Worm (Caenorhabditis elegans) whole organism, L4 larva: ENCODE measurements around the gene ccd-5.

ENCODE experiments used
- F26F4.8 ChIP-seq: fragments of 200-800 bp; sonication (Bioruptor generic); conservative IDR thresholded peaks from 2 replicates; pipeline ENCODE4 v1.3.6; 2022; ENCODE audit warnings: missing genetic modification characterization, missing compliant biosample characterization
- F49E8.2 ChIP-seq: sonication (generic microtip); optimal IDR thresholded peaks from 2 replicates; lab custom pipeline; 2016; ENCODE audit warnings: missing compliant biosample characterization, mild to moderate bottlenecking, missing genetic modification characterization, borderline replicate concordance
- T26A8.4 ChIP-seq: fragments of 200-800 bp; sonication (Bioruptor generic); IDR thresholded peaks from 2 replicates; pipeline ENCODE4 v1.3.6; 2022; ENCODE audit warnings: missing genetic modification characterization, missing compliant biosample characterization
- Y48G9A.11 ChIP-seq: fragments of 200-800 bp; sonication (Bioruptor generic); IDR thresholded peaks from 2 replicates; pipeline ENCODE4 v1.3.6; 2022; ENCODE audit warnings: missing genetic modification reagents, missing genetic modification characterization, missing compliant biosample characterization
- ZK546.5 ChIP-seq, 2 experiments: sonication (generic microtip); optimal IDR thresholded peaks; 2 replicates each; lab custom pipeline; 2017; ENCODE audit warnings: missing biosample characterization in 2 of 2, missing genetic modification characterization in 2 of 2
- aha-1 ChIP-seq: fragments of 150-350 bp; peaks from one replicate; lab custom pipeline; 2014; ENCODE audit warnings: missing biosample characterization, missing genetic modification characterization
- arid-1 ChIP-seq: fragments of 200-800 bp; sonication (Bioruptor generic); conservative IDR thresholded peaks from 2 replicates; pipeline ENCODE4 v1.3.6; 2022; ENCODE audit warnings: missing genetic modification reagents, missing genetic modification characterization, missing compliant biosample characterization
- ceh-20 ChIP-seq: fragments of 200-800 bp; sonication (Bioruptor generic); IDR thresholded peaks from 2 replicates; pipeline ENCODE4 v1.3.6; 2022; ENCODE audit warnings: missing genetic modification reagents, missing genetic modification characterization, missing compliant biosample characterization
- ceh-32 ChIP-seq: sonication (generic microtip); optimal IDR thresholded peaks from 2 replicates; lab custom pipeline; 2016; ENCODE audit warnings: mild to moderate bottlenecking, missing genetic modification characterization, missing compliant biosample characterization; ENCODE audit not compliant: poor library complexity
- ceh-44 ChIP-seq: fragments of 200-800 bp; sonication (Bioruptor generic); IDR thresholded peaks from 2 replicates; pipeline ENCODE4 v1.3.6; 2022; ENCODE audit warnings: missing genetic modification reagents, missing genetic modification characterization, missing compliant biosample characterization
- ceh-62 ChIP-seq: sonication (generic microtip); optimal IDR thresholded peaks from 2 replicates; lab custom pipeline; 2017; ENCODE audit warnings: missing biosample characterization, missing genetic modification characterization
- ceh-82 ChIP-seq: sonication (generic microtip); optimal IDR thresholded peaks from 2 replicates; lab custom pipeline; 2017; ENCODE audit warnings: missing biosample characterization, missing genetic modification characterization
- ctbp-1 ChIP-seq: fragments of 200-800 bp; sonication (Bioruptor generic); IDR thresholded peaks from 2 replicates; pipeline ENCODE4 v1.3.6; 2022; ENCODE audit warnings: missing genetic modification reagents, missing genetic modification characterization, missing compliant biosample characterization
- daf-16 ChIP-seq, 3 experiments: sonication (generic microtip); optimal IDR thresholded peaks; 2 replicates each; lab custom pipeline; 2016 to 2017; ENCODE audit warnings: missing genetic modification characterization in 3 of 3, missing genetic modification reagents in 3 of 3, mild to moderate bottlenecking in 2 of 3, missing compliant biosample characterization in 2 of 3, missing biosample characterization in 1 of 3, moderate library complexity in 1 of 3
- dmd-6 ChIP-seq: fragments of 200-800 bp; sonication (Bioruptor generic); IDR thresholded peaks from 2 replicates; pipeline ENCODE4 v1.3.6; 2022; ENCODE audit warnings: missing genetic modification reagents, missing genetic modification characterization, missing compliant biosample characterization
- dmd-8 ChIP-seq: fragments of 200-800 bp; sonication (Bioruptor generic); IDR thresholded peaks from 2 replicates; pipeline ENCODE4 v1.3.6; 2022; ENCODE audit warnings: missing genetic modification characterization, missing compliant biosample characterization
- dpl-1 ChIP-seq: fragments of 150-350 bp; optimal IDR thresholded peaks from 2 replicates; lab custom pipeline; 2014; ENCODE audit warnings: missing biosample characterization, missing genetic modification reagents, missing genetic modification characterization
- dve-1 ChIP-seq: sonication (generic microtip); optimal IDR thresholded peaks from 2 replicates; lab custom pipeline; 2017; ENCODE audit warnings: antibody characterized with exemption, mild to moderate bottlenecking, missing genetic modification characterization, missing compliant biosample characterization; ENCODE audit not compliant: insufficient read depth
- egl-27 ChIP-seq: sonication (generic microtip); optimal IDR thresholded peaks from 3 replicates; lab custom pipeline; 2017; ENCODE audit warnings: missing biosample characterization, missing genetic modification reagents, missing genetic modification characterization
- fkh-10 ChIP-seq: fragments of 150-350 bp; optimal IDR thresholded peaks from 2 replicates; lab custom pipeline; 2014; ENCODE audit warnings: missing biosample characterization, missing genetic modification reagents, missing genetic modification characterization
- fos-1 ChIP-seq: fragments of 150-350 bp; optimal IDR thresholded peaks from 2 replicates; lab custom pipeline; 2014; ENCODE audit warnings: missing biosample characterization, missing genetic modification characterization
- hif-1 ChIP-seq, 2 experiments: sonication (generic microtip); optimal IDR thresholded peaks; 2 replicates each; lab custom pipeline; 2016 to 2017; ENCODE audit warnings: missing compliant biosample characterization in 2 of 2, missing genetic modification characterization in 2 of 2, missing genetic modification reagents in 2 of 2, missing genotype in 2 of 2, mild to moderate bottlenecking in 1 of 2
- hmg-1.1 ChIP-seq: fragments of 200-800 bp; sonication (Bioruptor generic); IDR thresholded peaks from 2 replicates; pipeline ENCODE4 v1.3.6; 2022; ENCODE audit warnings: missing genetic modification reagents, missing genetic modification characterization, missing compliant biosample characterization
- lin-13 ChIP-seq: fragments of 150-350 bp; optimal IDR thresholded peaks from 2 replicates; lab custom pipeline; 2014; ENCODE audit warnings: missing biosample characterization, missing genetic modification reagents, missing genetic modification characterization
- lin-29 ChIP-seq: fragments of 200-800 bp; sonication (Bioruptor generic); IDR thresholded peaks from 2 replicates; pipeline ENCODE4 v1.3.6; 2022; ENCODE audit warnings: missing genetic modification reagents, missing genetic modification characterization, missing compliant biosample characterization
- lir-3 ChIP-seq: sonication (generic microtip); optimal IDR thresholded peaks from 2 replicates; lab custom pipeline; 2016; ENCODE audit warnings: mild to moderate bottlenecking, missing genetic modification characterization, missing compliant biosample characterization
- madf-5 ChIP-seq, 2 experiments: fragments of 200-800 bp; sonication (Bioruptor generic); IDR thresholded peaks; 2 replicates each; pipeline ENCODE4 v1.3.6; 2022; ENCODE audit warnings: missing compliant biosample characterization in 2 of 2, missing genetic modification characterization in 2 of 2
- madf-9 ChIP-seq: fragments of 200-800 bp; sonication (Bioruptor generic); conservative IDR thresholded peaks from 2 replicates; pipeline ENCODE4 v1.3.6; 2022; ENCODE audit warnings: missing genetic modification reagents, missing genetic modification characterization, missing compliant biosample characterization
- mdt-29 ChIP-seq: fragments of 200-800 bp; sonication (Bioruptor generic); IDR thresholded peaks from 2 replicates; pipeline ENCODE4 v1.3.6; 2022; ENCODE audit warnings: missing genetic modification reagents, missing genetic modification characterization, missing compliant biosample characterization
- mep-1 ChIP-seq: fragments of 150-350 bp; sonication (generic microtip); optimal IDR thresholded peaks from 3 replicates; lab custom pipeline; 2014; ENCODE audit warnings: missing biosample characterization, missing genetic modification characterization
- mxl-2 ChIP-seq: fragments of 200-800 bp; sonication (Bioruptor generic); conservative IDR thresholded peaks from 2 replicates; pipeline ENCODE4 v1.3.6; 2022; ENCODE audit warnings: missing genetic modification reagents, missing genetic modification characterization, missing compliant biosample characterization
- mxl-3 ChIP-seq: fragments of 200-800 bp; sonication (Bioruptor generic); optimal IDR thresholded peaks from 2 replicates; lab custom pipeline; 2018; ENCODE audit warnings: mild to moderate bottlenecking, missing genetic modification characterization, missing compliant biosample characterization
- nhr-102 ChIP-seq: sonication (generic microtip); optimal IDR thresholded peaks from 2 replicates; lab custom pipeline; 2016; ENCODE audit warnings: mild to moderate bottlenecking, missing genetic modification characterization, moderate library complexity, missing compliant biosample characterization
- nhr-11 ChIP-seq: fragments of 150-350 bp; optimal IDR thresholded peaks from 2 replicates; lab custom pipeline; 2014; ENCODE audit warnings: missing biosample characterization, missing genetic modification characterization
- nhr-25 ChIP-seq: sonication (generic microtip); optimal IDR thresholded peaks from 2 replicates; lab custom pipeline; 2017; ENCODE audit warnings: missing genetic modification characterization, mild to moderate bottlenecking, missing compliant biosample characterization, antibody characterized with exemption, moderate library complexity, borderline replicate concordance; ENCODE audit not compliant: insufficient read depth
- nhr-28 ChIP-seq: fragments of 150-350 bp; optimal IDR thresholded peaks from 2 replicates; lab custom pipeline; 2014; ENCODE audit warnings: missing biosample characterization, missing genetic modification characterization
- nhr-42 ChIP-seq: fragments of 200-800 bp; sonication (Bioruptor generic); IDR thresholded peaks from 2 replicates; pipeline ENCODE4 v1.3.6; 2022; ENCODE audit warnings: missing genetic modification characterization, missing compliant biosample characterization
- nhr-48 ChIP-seq: sonication (generic microtip); optimal IDR thresholded peaks from 2 replicates; lab custom pipeline; 2016; ENCODE audit warnings: mild to moderate bottlenecking, missing genetic modification characterization, missing compliant biosample characterization
- php-3 ChIP-seq: fragments of 200-800 bp; sonication (Bioruptor generic); IDR thresholded peaks from 2 replicates; pipeline ENCODE4 v1.3.6; 2022; ENCODE audit warnings: missing genetic modification reagents, missing genetic modification characterization, missing compliant biosample characterization
- pqm-1 ChIP-seq: sonication (generic microtip); optimal IDR thresholded peaks from 2 replicates; lab custom pipeline; 2017; ENCODE audit warnings: missing biosample characterization, missing genetic modification characterization
- saeg-2 ChIP-seq: fragments of 200-800 bp; sonication (Bioruptor generic); IDR thresholded peaks from 2 replicates; pipeline ENCODE4 v1.3.6; 2022; ENCODE audit warnings: missing genetic modification reagents, missing genetic modification characterization, missing compliant biosample characterization
- sdz-12 ChIP-seq: fragments of 200-800 bp; sonication (Bioruptor generic); optimal IDR thresholded peaks from 2 replicates; lab custom pipeline; 2018; ENCODE audit warnings: mild to moderate bottlenecking, missing genetic modification characterization, missing compliant biosample characterization
- set-16 ChIP-seq: fragments of 200-800 bp; sonication (Bioruptor generic); IDR thresholded peaks from 2 replicates; pipeline ENCODE4 v1.3.6; 2022; ENCODE audit warnings: missing genetic modification reagents, missing genetic modification characterization, missing compliant biosample characterization
- snpc-4 ChIP-seq: fragments of 150-350 bp; optimal IDR thresholded peaks from 2 replicates; lab custom pipeline; 2014; ENCODE audit warnings: missing biosample characterization, missing genetic modification characterization
- spr-1 ChIP-seq: sonication (generic microtip); optimal IDR thresholded peaks from 2 replicates; lab custom pipeline; 2016; ENCODE audit warnings: mild to moderate bottlenecking, missing genetic modification characterization, missing compliant biosample characterization
- tra-1 ChIP-seq: fragments of 200-800 bp; sonication (Bioruptor generic); IDR thresholded peaks from 2 replicates; pipeline ENCODE4 v1.3.6; 2022; ENCODE audit warnings: missing genetic modification reagents, missing genetic modification characterization, missing compliant biosample characterization
- unc-130 ChIP-seq: sonication (generic microtip); optimal IDR thresholded peaks from 2 replicates; lab custom pipeline; 2016; ENCODE audit warnings: missing genetic modification reagents, missing genetic modification characterization, missing compliant biosample characterization
- unc-39 ChIP-seq: sonication (generic microtip); optimal IDR thresholded peaks from 2 replicates; lab custom pipeline; 2017; ENCODE audit warnings: missing biosample characterization, missing genetic modification characterization
- vab-7 ChIP-seq: fragments of 200-800 bp; sonication (Bioruptor generic); IDR thresholded peaks from 2 replicates; pipeline ENCODE4 v1.3.6; 2022; ENCODE audit warnings: missing genetic modification reagents, missing genetic modification characterization, missing compliant biosample characterization
- zag-1 ChIP-seq: fragments of 150-350 bp; optimal IDR thresholded peaks from 2 replicates; lab custom pipeline; 2014; ENCODE audit warnings: missing biosample characterization, missing genetic modification characterization
- zip-2 ChIP-seq: fragments of 150-350 bp; optimal IDR thresholded peaks from 2 replicates; lab custom pipeline; 2014; ENCODE audit warnings: missing biosample characterization, missing genetic modification characterization

The ccd-5 gene

ce11 chrX:2531276-2531675 is 41.2 kb downstream of the ccd-5 start (continued):
- TF ChIP-seq mxl-2 (GFP tag; lab: Robert Waterston, UW) (no peak), ceh-20 (no peak), Y48G9A.11 (GFP tag; lab: Robert Waterston, UW) (peak; percentile 75), hif-1 (tag; optimal IDR thresholded peaks at IDR 0.05; lab: Kevin White, UChicago) (no peak), nhr-11 (no peak), vab-7 (GFP tag; lab: Robert Waterston, UW) (peak; percentile 77), ceh-32 (tag; lab: Kevin White, UChicago) (no peak), zag-1 (tag; lab: Kevin White, UChicago) (no peak), unc-130 (GFP tag; lab: Kevin White, UChicago) (no peak), arid-1 (peak; percentile 75), aha-1 (peak; percentile 98), spr-1 (peak; percentile 12), php-3 (0 out of 2 replicates have a peak, but pooled peaks have one; percentile 40), ceh-44 (GFP tag; lab: Robert Waterston, UW) (0 out of 2 replicates have a peak, but pooled peaks have one; percentile 48), ceh-82 (tag; lab: Kevin White, UChicago) (no peak), F26F4.8 (GFP tag; lab: Robert Waterston, UW) (0 out of 2 replicates have a peak, but pooled peaks have one; percentile 35), ZK546.5 (tag; optimal IDR thresholded peaks at IDR 0.05; lab: Kevin White, UChicago) (no peak), tra-1 (GFP tag; lab: Robert Waterston, UW) (peak; percentile 71), ceh-62 (tag; lab: Kevin White, UChicago) (no peak), dmd-8 (GFP tag; lab: Robert Waterston, UW) (peak; percentile 73), zip-2 (tag; lab: Kevin White, UChicago) (peak; percentile 55), lir-3 (tag; lab: Kevin White, UChicago) (peak; percentile 27), saeg-2 (GFP tag; lab: Robert Waterston, UW) (no peak), mxl-3 (GFP tag; lab: Kevin White, UChicago) (no peak), nhr-48 (tag; lab: Kevin White, UChicago) (peak; percentile 46), hmg-1.1 (GFP tag; lab: Robert Waterston, UW) (peak; percentile 40; the same call in 1 of the 2 replicates), mep-1 (no peak), set-16 (GFP tag; lab: Robert Waterston, UW) (no peak), T26A8.4 (0 out of 2 replicates have a peak, but pooled peaks have one; percentile 34), dpl-1 (GFP tag; lab: Kevin White, UChicago) (no peak), nhr-42 (GFP tag; lab: Robert Waterston, UW) (no peak), nhr-28 (tag; lab: Kevin White, UChicago) (peak; percentile 8), mdt-29 (peak; percentile 73), F49E8.2 (tag; lab: Kevin White, UChicago) (peak; percentile 22), madf-9 (peak; percentile 53), dve-1 (tag; lab: Kevin White, UChicago) (peak; percentile 60), egl-27 (tag; lab: Kevin White, UChicago) (no peak), pqm-1 (tag; lab: Kevin White, UChicago) (no peak), daf-16 (GFP tag; optimal IDR thresholded peaks at IDR 0.05; lab: Kevin White, UChicago) (peak; percentile 62 to 76), daf-16 (tag; optimal IDR thresholded peaks at IDR 0.05; lab: Kevin White, UChicago) (peak; percentile 79), sdz-12 (no peak), lin-13 (GFP tag; lab: Kevin White, UChicago) (peak; percentile 29), fkh-10 (GFP tag; lab: Kevin White, UChicago) (no peak), unc-39 (tag; lab: Kevin White, UChicago) (no peak), lin-29 (GFP tag; lab: Robert Waterston, UW) (no peak), madf-5 (GFP tag; IDR thresholded peaks at IDR 0.05; lab: Robert Waterston, UW) (no peak), nhr-25 (tag; lab: Kevin White, UChicago) (no peak), dmd-6 (peak; percentile 35), nhr-102 (tag; lab: Kevin White, UChicago) (peak; percentile 70), snpc-4 (tag; lab: Kevin White, UChicago) (no peak), fos-1 (tag; lab: Kevin White, UChicago) (no peak), ctbp-1 (GFP tag; lab: Robert Waterston, UW) (peak; percentile 70)
